Fruit fly (Drosophila melanogaster): ENCODE data around the gene CG14931.

CG14931 gene

dm6 chr2L:11812781-11813664 is 24.9 kb downstream of the CG14931 start:
- TF ChIP-seq psq (GFP tag; optimal IDR thresholded peaks at IDR 0.05) = no peak
- TF ChIP-seq fru (GFP tag; optimal IDR thresholded peaks at IDR 0.05) = peak; percentile 0
- no peak for TF ChIP-seq OdsH (GFP tag; optimal IDR thresholded peaks at IDR 0.05)
- TF ChIP-seq Rel (GFP tag; optimal IDR thresholded peaks at IDR 0.05) = no peak
- TF ChIP-seq Rel (tag; optimal IDR thresholded peaks at IDR 0.05) = peak; percentile 59

dm6 chr2L:11813665-11814087 is 25.5 kb downstream of the CG14931 start, which contains the start of gene CycY:
TSS of gene CycY (minus strand) at chr2L:11813780.
- TF ChIP-seq OdsH (GFP tag; optimal IDR thresholded peaks at IDR 0.05) (no peak), sv (GFP tag; optimal IDR thresholded peaks at IDR 0.05) (no peak), dl (GFP tag; optimal IDR thresholded peaks at IDR 0.05; ENCODE audit: insufficient read depth in 1 of 2, partially characterized antibody in 2 of 2) (no peak), jim (GFP tag; optimal IDR thresholded peaks at IDR 0.05) (no peak), GATAd (GFP tag; optimal IDR thresholded peaks at IDR 0.05) (no peak), Abd-B (GFP tag; optimal IDR thresholded peaks at IDR 0.05) (no peak), HLH106 (tag; optimal IDR thresholded peaks at IDR 0.05) (peak; percentile 5), CG9705 (GFP tag; optimal IDR thresholded peaks at IDR 0.05) (no peak), br (GFP tag; optimal IDR thresholded peaks at IDR 0.05) (no peak), lola (GFP tag; optimal IDR thresholded peaks at IDR 0.05) (no peak), N (GFP tag; optimal IDR thresholded peaks at IDR 0.05) (no peak), Hr83 (GFP tag; optimal IDR thresholded peaks at IDR 0.05; ENCODE audit: poor library complexity, severe bottlenecking) (no peak), Dif (GFP tag; optimal IDR thresholded peaks at IDR 0.05; ENCODE audit: partially characterized antibody) (no peak), Sp1 (GFP tag; optimal IDR thresholded peaks at IDR 0.05) (peak; percentile 3), usp (GFP tag; optimal IDR thresholded peaks at IDR 0.05) (no peak), Hr78 (GFP tag; optimal IDR thresholded peaks at IDR 0.05) (no peak), psq (GFP tag; optimal IDR thresholded peaks at IDR 0.05) (no peak), rgr (GFP tag; optimal IDR thresholded peaks at IDR 0.05) (no peak), Mio (GFP tag; optimal IDR thresholded peaks at IDR 0.05) (no peak), Rel (GFP tag; optimal IDR thresholded peaks at IDR 0.05) (no peak), Rel (tag; optimal IDR thresholded peaks at IDR 0.05) (no peak), Myc (optimal IDR thresholded peaks at IDR 0.05) (no peak), woc (GFP tag; optimal IDR thresholded peaks at IDR 0.05) (no peak), fru (GFP tag; optimal IDR thresholded peaks at IDR 0.05) (no peak), ey (GFP tag; optimal IDR thresholded peaks at IDR 0.05) (no peak), dmrt93B (GFP tag; optimal IDR thresholded peaks at IDR 0.05) (no peak), pan (optimal IDR thresholded peaks at IDR 0.05) (no peak), dsf (GFP tag; optimal IDR thresholded peaks at IDR 0.05; ENCODE audit: borderline replicate concordance) (no peak), foxo (GFP tag; optimal IDR thresholded peaks at IDR 0.05) (peak in 1 of 2 experiments; percentile 11), Jra (GFP tag; optimal IDR thresholded peaks at IDR 0.05) (no peak), h (GFP tag; optimal IDR thresholded peaks at IDR 0.05) (no peak), Hnf4 (GFP tag; optimal IDR thresholded peaks at IDR 0.05) (no peak), brk (GFP tag; optimal IDR thresholded peaks at IDR 0.05) (peak; percentile 63), CG32264 (GFP tag; optimal IDR thresholded peaks at IDR 0.05) (no peak), tai (GFP tag; optimal IDR thresholded peaks at IDR 0.05) (no peak)

- no peak for TF ChIP-seq dl (GFP tag; optimal IDR thresholded peaks at IDR 0.05; ENCODE audit: insufficient read depth in 1 of 2, partially characterized antibody in 2 of 2)
- peak; percentile 54 for TF ChIP-seq dmrt93B (GFP tag; optimal IDR thresholded peaks at IDR 0.05)
- TF ChIP-seq Mio (GFP tag; optimal IDR thresholded peaks at IDR 0.05) = no peak
- no peak for TF ChIP-seq Sp1 (GFP tag; optimal IDR thresholded peaks at IDR 0.05)
- TF ChIP-seq CrebA (GFP tag; optimal IDR thresholded peaks at IDR 0.05; ENCODE audit: borderline replicate concordance) = no peak
- peak; percentile 53 for TF ChIP-seq CG9705 (GFP tag; optimal IDR thresholded peaks at IDR 0.05)
- TF ChIP-seq ey (GFP tag; optimal IDR thresholded peaks at IDR 0.05) = no peak
- TF ChIP-seq rgr (GFP tag; optimal IDR thresholded peaks at IDR 0.05) = peak; percentile 44
- peak; percentile 62 for TF ChIP-seq sv (GFP tag; optimal IDR thresholded peaks at IDR 0.05)
- no peak for TF ChIP-seq psq (GFP tag; optimal IDR thresholded peaks at IDR 0.05)
- TF ChIP-seq dsf (GFP tag; optimal IDR thresholded peaks at IDR 0.05; ENCODE audit: borderline replicate concordance) = no peak
- peak; percentile 41 for TF ChIP-seq h (GFP tag; optimal IDR thresholded peaks at IDR 0.05)
- TF ChIP-seq usp (GFP tag; optimal IDR thresholded peaks at IDR 0.05) = no peak
- TF ChIP-seq sage (GFP tag; optimal IDR thresholded peaks at IDR 0.05) = no peak
- no peak for TF ChIP-seq jim (GFP tag; optimal IDR thresholded peaks at IDR 0.05)
- TF ChIP-seq Hr83 (GFP tag; optimal IDR thresholded peaks at IDR 0.05; ENCODE audit: poor library complexity, severe bottlenecking) = peak; percentile 4
- TF ChIP-seq Rel (GFP tag; optimal IDR thresholded peaks at IDR 0.05) = no peak
- TF ChIP-seq Rel (tag; optimal IDR thresholded peaks at IDR 0.05) = no peak
- no peak for TF ChIP-seq Dfd (GFP tag; optimal IDR thresholded peaks at IDR 0.05)
- no peak for TF ChIP-seq Abd-B (GFP tag; optimal IDR thresholded peaks at IDR 0.05)
- TF ChIP-seq GATAd (GFP tag; optimal IDR thresholded peaks at IDR 0.05) = no peak
- TF ChIP-seq foxo (GFP tag; optimal IDR thresholded peaks at IDR 0.05) = no peak
- no peak for TF ChIP-seq Jra (GFP tag; optimal IDR thresholded peaks at IDR 0.05)
- no peak for TF ChIP-seq Vsx2 (GFP tag; optimal IDR thresholded peaks at IDR 0.05; ENCODE audit: partially characterized antibody)
- no peak for TF ChIP-seq N (GFP tag; optimal IDR thresholded peaks at IDR 0.05)
- no peak for TF ChIP-seq fru (GFP tag; optimal IDR thresholded peaks at IDR 0.05)
- no peak for TF ChIP-seq lola (GFP tag; optimal IDR thresholded peaks at IDR 0.05)
- no peak for TF ChIP-seq tai (GFP tag; optimal IDR thresholded peaks at IDR 0.05)
- no peak for TF ChIP-seq pan (optimal IDR thresholded peaks at IDR 0.05)
- no peak for TF ChIP-seq Hr78 (GFP tag; optimal IDR thresholded peaks at IDR 0.05)
- TF ChIP-seq Myc (optimal IDR thresholded peaks at IDR 0.05) = no peak
- no peak for TF ChIP-seq OdsH (GFP tag; optimal IDR thresholded peaks at IDR 0.05)
- TF ChIP-seq HLH106 (tag; optimal IDR thresholded peaks at IDR 0.05) = peak; percentile 34
- TF ChIP-seq br (GFP tag; optimal IDR thresholded peaks at IDR 0.05) = peak; percentile 13
- no peak for TF ChIP-seq Dif (GFP tag; optimal IDR thresholded peaks at IDR 0.05; ENCODE audit: partially characterized antibody)
- TF ChIP-seq woc (GFP tag; optimal IDR thresholded peaks at IDR 0.05) = no peak
- TF ChIP-seq CG32264 (GFP tag; optimal IDR thresholded peaks at IDR 0.05) = no peak
Measured at dm6 chr2L:11816376-11816775, 28.2 kb downstream of the CG14931 start.
